Worm (Caenorhabditis elegans) whole organism, L4/young adult: ENCODE data around the gene C37E2.2.

ENCODE experiments used
- W03F9.2 ChIP-seq: fragments of 150-350 bp; optimal IDR thresholded peaks from 2 replicates; lab custom pipeline; 2014; ENCODE audit warnings: missing biosample characterization, missing genetic modification characterization
- dao-5 ChIP-seq: sonication (generic microtip); optimal IDR thresholded peaks from 2 replicates; lab custom pipeline; 2016; ENCODE audit warnings: missing genotype, missing genetic modification characterization, moderate library complexity, missing compliant biosample characterization
- him-1 ChIP-seq: sonication (generic microtip); optimal IDR thresholded peaks from 2 replicates; lab custom pipeline; 2016; ENCODE audit warnings: missing genotype, missing genetic modification reagents, missing genetic modification characterization, missing compliant biosample characterization

Gene C37E2.2

DNA sequence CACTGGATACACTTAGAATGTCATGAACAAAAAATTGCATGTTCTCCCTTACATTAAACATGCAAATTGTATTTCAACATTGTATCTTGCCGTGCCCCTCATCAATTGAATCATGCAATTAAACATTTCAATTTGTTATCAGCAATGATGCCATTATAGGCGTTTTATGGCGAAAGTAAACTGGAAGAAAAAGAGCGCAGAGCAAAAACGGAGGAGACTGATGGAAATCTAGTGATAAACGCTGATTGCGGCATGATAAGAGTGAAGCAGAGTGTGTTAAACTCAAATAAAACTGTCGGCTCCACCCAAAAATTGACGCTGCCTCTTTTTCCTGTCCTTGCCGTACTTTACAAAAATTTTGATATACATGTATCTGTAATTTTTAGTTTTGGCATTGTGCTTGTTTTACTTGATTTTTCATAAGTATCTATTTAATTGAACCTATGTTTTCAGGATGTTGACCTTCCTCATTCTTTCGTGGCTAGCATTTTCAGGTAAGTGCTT lies 38.7 kb downstream of the C37E2.2 start, which contains the start of gene K06G5.1:
Gene K06G5.1, plus strand, starts transcription at position 454 of the 504 bp plus-strand sequence.
- TF ChIP-seq dao-5 (tag; lab: Kevin White, UChicago) (no peak), him-1 (tag; lab: Kevin White, UChicago) (no peak), W03F9.2 (tag; lab: Kevin White, UChicago) (no peak)

DNA sequence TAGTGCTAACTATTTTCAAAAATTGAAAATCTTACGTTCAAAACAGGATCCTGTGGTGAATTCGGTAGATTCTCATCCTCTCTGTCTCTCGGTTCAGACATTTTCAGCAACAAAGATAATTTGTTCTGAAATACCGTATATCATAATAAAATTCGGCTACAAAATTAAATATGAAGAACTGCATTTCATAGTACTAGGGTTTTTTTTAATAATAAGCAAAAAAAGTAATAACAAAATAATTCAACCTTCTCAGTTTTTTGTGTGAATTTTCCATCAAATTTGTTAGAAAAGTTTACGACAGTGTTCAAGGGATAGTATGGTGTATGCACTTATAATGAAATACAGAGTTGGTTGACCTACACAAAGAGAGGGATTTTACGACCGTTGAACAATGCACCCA lies 47.3 kb downstream of the C37E2.2 start, which contains the start of gene K06G5.3:
Gene K06G5.3, minus strand, starts transcription at position 101 of the 400 bp plus-strand sequence.
- TF ChIP-seq dao-5 (tag; lab: Kevin White, UChicago) (no peak), him-1 (tag; lab: Kevin White, UChicago) (no peak), W03F9.2 (tag; lab: Kevin White, UChicago) (no peak)

DNA sequence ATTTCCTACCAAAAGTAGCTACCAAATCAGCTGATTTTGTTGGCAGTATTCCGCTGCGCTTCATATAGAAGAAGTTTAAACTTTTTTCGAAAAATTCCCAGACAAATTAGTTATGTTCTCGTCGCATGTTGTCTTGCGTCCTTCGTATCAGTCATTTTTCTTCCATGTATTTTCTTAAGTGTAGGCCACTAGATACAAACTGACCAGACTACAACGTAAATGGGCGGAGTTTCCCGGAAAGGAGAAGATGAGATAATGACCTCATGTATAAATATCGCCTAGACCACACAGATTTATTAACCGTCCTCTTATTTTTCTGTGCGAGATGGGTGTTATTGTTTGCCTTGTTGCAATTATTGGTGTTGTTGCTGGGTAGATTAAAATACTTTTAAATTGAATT lies 49.4 kb downstream of the C37E2.2 start, which contains the start of gene cyp-13B2:
Gene cyp-13B2, plus strand, starts transcription at position 301 of the 400 bp plus-strand sequence.
- no peak for TF ChIP-seq dao-5 (tag; lab: Kevin White, UChicago)
- no peak for TF ChIP-seq W03F9.2 (tag; lab: Kevin White, UChicago)
- no peak for TF ChIP-seq him-1 (tag; lab: Kevin White, UChicago)
